Fruit fly (Drosophila melanogaster) whole organism, embryonic: ENCODE results near the gene Csk.

Experiments
- Adf1 ChIP-seq: fragments of 200-800 bp; sonication (Bioruptor generic); IDR thresholded peaks from 2 replicates; pipeline ENCODE4 v1.3.6; 2022; ENCODE audit warnings: missing biosample characterization, missing genetic modification characterization
- Aef1 ChIP-seq: fragments of 200-800 bp; sonication (Bioruptor generic); IDR thresholded peaks from 3 replicates; pipeline ENCODE4 v1.3.6; 2022; ENCODE audit warnings: missing biosample characterization, missing genetic modification characterization
- B-H1 ChIP-seq: fragments of 200-800 bp; sonication (Bioruptor generic); IDR thresholded peaks from 3 replicates; pipeline ENCODE4 v1.3.6; 2022; ENCODE audit warnings: missing biosample characterization, missing genetic modification characterization
- CG10321 ChIP-seq: fragments of 200-800 bp; sonication (Bioruptor generic); IDR thresholded peaks from 2 replicates; pipeline ENCODE4 v1.3.6; 2022; ENCODE audit warnings: missing biosample characterization, missing genetic modification characterization
- CG10543 ChIP-seq: fragments of 200-800 bp; sonication (Bioruptor generic); optimal IDR thresholded peaks from 3 replicates; lab custom pipeline; 2017; ENCODE audit warnings: missing biosample characterization, mild to moderate bottlenecking, missing genetic modification characterization, moderate library complexity
- CG15696 ChIP-seq: fragments of 200-800 bp; sonication (Bioruptor generic); optimal IDR thresholded peaks from 2 replicates; lab custom pipeline; 2019; ENCODE audit warnings: missing biosample characterization, mild to moderate bottlenecking, missing genetic modification characterization, moderate library complexity
- CG1603 ChIP-seq: fragments of 200-800 bp; sonication (Bioruptor generic); optimal IDR thresholded peaks from 2 replicates; lab custom pipeline; 2019; ENCODE audit warnings: missing biosample characterization, mild to moderate bottlenecking, missing genetic modification characterization, moderate library complexity
- CG17568 ChIP-seq: fragments of 200-800 bp; sonication (Bioruptor generic); optimal IDR thresholded peaks from 2 replicates; lab custom pipeline; 2018; ENCODE audit warnings: missing biosample characterization, mild to moderate bottlenecking, missing genetic modification characterization, moderate library complexity
- CG2116 ChIP-seq: fragments of 200-800 bp; sonication (Bioruptor generic); optimal IDR thresholded peaks from 3 replicates; lab custom pipeline; 2018; ENCODE audit warnings: missing biosample characterization, mild to moderate bottlenecking, missing genetic modification characterization
- CG2199 ChIP-seq: fragments of 200-800 bp; sonication (Bioruptor generic); IDR thresholded peaks from 3 replicates; pipeline ENCODE4 v1.3.6; 2022; ENCODE audit warnings: missing biosample characterization, missing genetic modification characterization
- CG30431 ChIP-seq: fragments of 200-800 bp; sonication (Bioruptor generic); optimal IDR thresholded peaks from 2 replicates; lab custom pipeline; 2017; ENCODE audit warnings: missing biosample characterization, missing genetic modification characterization
- CG31365 ChIP-seq: fragments of 200-800 bp; sonication (Bioruptor generic); optimal IDR thresholded peaks from 2 replicates; lab custom pipeline; 2018; ENCODE audit warnings: missing biosample characterization, mild to moderate bottlenecking, missing genetic modification characterization
- CG32532 ChIP-seq: fragments of 200-800 bp; sonication (Bioruptor generic); IDR thresholded peaks from 2 replicates; pipeline ENCODE4 v1.3.6; 2022; ENCODE audit warnings: missing biosample characterization, missing genetic modification characterization
- CG5180 ChIP-seq: fragments of 200-800 bp; sonication (Bioruptor generic); optimal IDR thresholded peaks from 3 replicates; lab custom pipeline; 2017; ENCODE audit warnings: missing biosample characterization, missing genetic modification characterization, mild to moderate bottlenecking, moderate library complexity, missing genetic modification reagents
- CG5245 ChIP-seq: fragments of 200-800 bp; sonication (Bioruptor generic); optimal IDR thresholded peaks from 3 replicates; lab custom pipeline; 2016; ENCODE audit warnings: missing biosample characterization, missing genetic modification characterization
- CG6689 ChIP-seq: fragments of 200-800 bp; sonication (Bioruptor generic); IDR thresholded peaks from 2 replicates; pipeline ENCODE4 v1.3.6; 2022; ENCODE audit warnings: missing biosample characterization, missing genetic modification characterization
- CG6765 ChIP-seq: fragments of 200-800 bp; sonication (Bioruptor generic); optimal IDR thresholded peaks from 3 replicates; lab custom pipeline; 2017; ENCODE audit warnings: missing biosample characterization, mild to moderate bottlenecking, missing genetic modification characterization
- CG6854 ChIP-seq: fragments of 200-800 bp; sonication (Bioruptor generic); optimal IDR thresholded peaks from 3 replicates; lab custom pipeline; 2017; ENCODE audit warnings: missing biosample characterization, mild to moderate bottlenecking, missing genetic modification characterization
- CG7963 ChIP-seq: fragments of 200-800 bp; sonication (Bioruptor generic); IDR thresholded peaks from 3 replicates; pipeline ENCODE4 v1.3.6; 2022; ENCODE audit warnings: missing biosample characterization, missing genetic modification characterization; ENCODE audit not compliant: partially characterized antibody
- CG8944 ChIP-seq: fragments of 200-800 bp; sonication (Bioruptor generic); optimal IDR thresholded peaks from 3 replicates; lab custom pipeline; 2016; ENCODE audit warnings: missing biosample characterization, missing genetic modification characterization
- Dbx ChIP-seq: fragments of 200-800 bp; sonication (Bioruptor generic); IDR thresholded peaks from 3 replicates; pipeline ENCODE4 v1.3.6; 2022; ENCODE audit warnings: missing biosample characterization, missing genetic modification characterization
- Dip2 ChIP-seq: fragments of 200-800 bp; sonication (Bioruptor generic); IDR thresholded peaks from 2 replicates; pipeline ENCODE4 v1.3.6; 2022; ENCODE audit warnings: missing biosample characterization, missing genetic modification characterization
- Doc2 ChIP-seq: fragments of 200-800 bp; sonication (Bioruptor generic); IDR thresholded peaks from 2 replicates; pipeline ENCODE4 v1.3.6; 2022; ENCODE audit warnings: missing biosample characterization, missing genetic modification characterization
- Elba2 ChIP-seq: fragments of 200-800 bp; sonication (Bioruptor generic); optimal IDR thresholded peaks from 3 replicates; lab custom pipeline; 2016; ENCODE audit warnings: missing biosample characterization, missing genetic modification characterization
- H15 ChIP-seq: fragments of 200-800 bp; sonication (Bioruptor generic); IDR thresholded peaks from 3 replicates; pipeline ENCODE4 v1.3.6; 2022; ENCODE audit warnings: missing biosample characterization, missing genetic modification characterization
- HLH3B ChIP-seq: fragments of 200-800 bp; sonication (Bioruptor generic); IDR thresholded peaks from 2 replicates; pipeline ENCODE4 v1.3.6; 2022; ENCODE audit warnings: missing biosample characterization, missing genetic modification characterization
- Hr3 ChIP-seq: fragments of 200-800 bp; sonication (Bioruptor generic); optimal IDR thresholded peaks from 3 replicates; lab custom pipeline; 2016; ENCODE audit warnings: missing biosample characterization, missing genetic modification characterization
- Kr ChIP-seq: fragments of 200-800 bp; sonication (Bioruptor generic); optimal IDR thresholded peaks from 2 replicates; lab custom pipeline; 2017; ENCODE audit warnings: missing biosample characterization, mild to moderate bottlenecking, missing genetic modification characterization
- Meics ChIP-seq: fragments of 200-800 bp; sonication (Bioruptor generic); optimal IDR thresholded peaks from 2 replicates; lab custom pipeline; 2017; ENCODE audit warnings: missing biosample characterization, mild to moderate bottlenecking, missing genetic modification characterization
- Xrp1 ChIP-seq: fragments of 200-800 bp; sonication (Bioruptor generic); IDR thresholded peaks from 2 replicates; pipeline ENCODE4 v1.3.6; 2022; ENCODE audit warnings: missing biosample characterization, missing genetic modification characterization
- YL-1 ChIP-seq: fragments of 200-800 bp; sonication (Bioruptor generic); optimal IDR thresholded peaks from 3 replicates; lab custom pipeline; 2017; ENCODE audit warnings: missing biosample characterization, mild to moderate bottlenecking, missing genetic modification characterization
- btn ChIP-seq: fragments of 200-800 bp; sonication (Bioruptor generic); optimal IDR thresholded peaks from 2 replicates; lab custom pipeline; 2016; ENCODE audit warnings: missing biosample characterization, missing genetic modification characterization
- crc ChIP-seq: fragments of 200-800 bp; sonication (Bioruptor generic); optimal IDR thresholded peaks from 2 replicates; lab custom pipeline; 2016; ENCODE audit warnings: missing biosample characterization, missing genetic modification characterization
- cwo ChIP-seq: fragments of 200-800 bp; sonication (Bioruptor generic); optimal IDR thresholded peaks from 3 replicates; lab custom pipeline; 2017; ENCODE audit warnings: missing biosample characterization, missing genetic modification characterization, mild to moderate bottlenecking, moderate library complexity, missing genetic modification reagents
- dpn ChIP-seq, 2 experiments: fragments of 200-800 bp; sonication (Bioruptor generic); optimal IDR thresholded peaks; 3 replicates each; lab custom pipeline; 2016; ENCODE audit warnings: missing biosample characterization in 2 of 2, missing genetic modification characterization in 2 of 2
- fru ChIP-seq: fragments of >200 bp; optimal IDR thresholded peaks from 2 replicates; lab custom pipeline; 2017
- grn ChIP-seq: fragments of 200-800 bp; sonication (Bioruptor generic); optimal IDR thresholded peaks from 3 replicates; lab custom pipeline; 2017; ENCODE audit warnings: missing biosample characterization, missing genetic modification characterization
- gsb-n ChIP-seq: fragments of 200-800 bp; sonication (Bioruptor generic); optimal IDR thresholded peaks from 3 replicates; lab custom pipeline; 2018; ENCODE audit warnings: missing biosample characterization, mild to moderate bottlenecking, missing genetic modification characterization
- hth ChIP-seq: fragments of >200 bp; optimal IDR thresholded peaks from 2 replicates; lab custom pipeline; 2017; ENCODE audit warnings: inconsistent platforms
- klu ChIP-seq: fragments of 200-800 bp; sonication (Bioruptor generic); IDR thresholded peaks from 2 replicates; pipeline ENCODE4 v1.3.6; 2022; ENCODE audit warnings: missing biosample characterization, missing genetic modification characterization
- lilli ChIP-seq: fragments of 200-800 bp; sonication (Bioruptor generic); optimal IDR thresholded peaks from 3 replicates; lab custom pipeline; 2016; ENCODE audit warnings: missing biosample characterization, missing genetic modification characterization
- nerfin-1 ChIP-seq: fragments of 200-800 bp; sonication (Bioruptor generic); optimal IDR thresholded peaks from 3 replicates; lab custom pipeline; 2019; ENCODE audit warnings: missing biosample characterization, mild to moderate bottlenecking, missing genetic modification characterization, moderate library complexity
- oc ChIP-seq: fragments of 200-800 bp; sonication (Bioruptor generic); optimal IDR thresholded peaks from 2 replicates; lab custom pipeline; 2018; ENCODE audit warnings: missing biosample characterization, mild to moderate bottlenecking, missing genetic modification characterization, moderate library complexity
- row ChIP-seq: fragments of 200-800 bp; sonication (Bioruptor generic); IDR thresholded peaks from 3 replicates; pipeline ENCODE4 v1.3.6; 2022; ENCODE audit warnings: missing biosample characterization, missing genetic modification characterization
- sqz ChIP-seq: fragments of 200-800 bp; sonication (Bioruptor generic); optimal IDR thresholded peaks from 3 replicates; lab custom pipeline; 2018; ENCODE audit warnings: missing biosample characterization, mild to moderate bottlenecking, missing genetic modification characterization
- sug ChIP-seq: fragments of 200-800 bp; optimal IDR thresholded peaks from 2 replicates; lab custom pipeline; 2019; ENCODE audit warnings: missing biosample characterization, mild to moderate bottlenecking, missing genetic modification characterization, moderate library complexity
- tgo ChIP-seq: fragments of 200-800 bp; sonication (Bioruptor generic); IDR thresholded peaks from 3 replicates; pipeline ENCODE4 v1.3.6; 2022; ENCODE audit warnings: missing biosample characterization, missing genetic modification characterization
- tin ChIP-seq: fragments of 200-800 bp; sonication (Bioruptor generic); optimal IDR thresholded peaks from 3 replicates; lab custom pipeline; 2016; ENCODE audit warnings: missing biosample characterization, missing genetic modification characterization
- tll ChIP-seq, 2 experiments: fragments of 200-800 bp in 1 of 2; fragments of >200 bp in 1 of 2; sonication (Bioruptor generic) in 1 of 2; optimal IDR thresholded peaks; 2 replicates each; lab custom pipeline; 2017 to 2019; ENCODE audit warnings: missing biosample characterization in 2 of 2, missing genetic modification characterization in 2 of 2, mild to moderate bottlenecking in 1 of 2, moderate library complexity in 1 of 2
- vnd ChIP-seq: fragments of 200-800 bp; sonication (Bioruptor generic); IDR thresholded peaks from 3 replicates; pipeline ENCODE4 v1.3.6; 2022; ENCODE audit warnings: missing biosample characterization, missing genetic modification characterization; ENCODE audit not compliant: partially characterized antibody
- zen2 ChIP-seq: fragments of 200-800 bp; sonication (Bioruptor generic); IDR thresholded peaks from 3 replicates; pipeline ENCODE4 v1.3.6; 2022; ENCODE audit warnings: missing biosample characterization, missing genetic modification characterization; ENCODE audit not compliant: partially characterized antibody

The Csk gene

dm6 chr3R:11649449-11649848, 1.1 kb downstream of the Csk start (continued):
- TF ChIP-seq Hr3 (peak; percentile 93), CG17568 (GFP tag; lab: Kevin White, UChicago) (peak; percentile 93), grn (peak; percentile 40), klu (GFP tag; lab: Robert Waterston, UW) (peak; percentile 93), Xrp1 (GFP tag; lab: Robert Waterston, UW) (peak; percentile 95), fru (lab: Kevin White, UChicago) (no peak), CG6854 (peak; percentile 89), Elba2 (GFP tag; lab: Kevin White, UChicago) (peak; percentile 31), nerfin-1 (tag; lab: Kevin White, UChicago) (peak; percentile 81), CG2116 (GFP tag; lab: Kevin White, UChicago) (peak; percentile 72), btn (peak; percentile 91), CG8944 (GFP tag; lab: Kevin White, UChicago) (peak; percentile 97), cwo (GFP tag; lab: Kevin White, UChicago) (peak; percentile 91), tgo (GFP tag; lab: Robert Waterston, UW) (peak; percentile 97), gsb-n (peak; percentile 73), CG5180 (peak; percentile 83), dpn (GFP tag; optimal IDR thresholded peaks at IDR 0.05; lab: Kevin White, UChicago) (peak; percentile 98), tin (GFP tag; lab: Kevin White, UChicago) (peak; percentile 96), B-H1 (GFP tag; lab: Robert Waterston, UW) (peak; percentile 95), CG15696 (tag; lab: Kevin White, UChicago) (peak; percentile 83), HLH3B (GFP tag; lab: Robert Waterston, UW) (peak; percentile 97), CG2199 (GFP tag; lab: Robert Waterston, UW) (peak; percentile 92; the same call in 2 of the 3 replicates), CG7963 (GFP tag; lab: Robert Waterston, UW) (no peak), row (GFP tag; lab: Robert Waterston, UW) (peak; percentile 97), crc (GFP tag; lab: Kevin White, UChicago) (peak; percentile 97), Dbx (GFP tag; lab: Robert Waterston, UW) (peak; percentile 98), YL-1 (GFP tag; lab: Kevin White, UChicago) (peak; percentile 63), CG10543 (GFP tag; lab: Kevin White, UChicago) (peak; percentile 98), tll (GFP tag; optimal IDR thresholded peaks at IDR 0.05; lab: Kevin White, UChicago) (no peak), Meics (peak; percentile 97), CG6689 (GFP tag; lab: Robert Waterston, UW) (peak; percentile 95), Kr (GFP tag; lab: Kevin White, UChicago) (no peak), H15 (peak; percentile 96), CG5245 (GFP tag; lab: Kevin White, UChicago) (peak; percentile 96), vnd (no peak), Dip2 (GFP tag; lab: Robert Waterston, UW) (peak; percentile 32; the same call in 1 of the 2 replicates), CG31365 (tag; lab: Kevin White, UChicago) (peak; percentile 84), oc (peak; percentile 93), sug (tag; lab: Kevin White, UChicago) (peak; percentile 96), CG30431 (GFP tag; lab: Kevin White, UChicago) (peak; percentile 86), CG32532 (GFP tag; lab: Robert Waterston, UW) (peak; percentile 99), Adf1 (peak; percentile 66; the same call in 1 of the 2 replicates), Doc2 (GFP tag; lab: Robert Waterston, UW) (peak; percentile 86), zen2 (GFP tag; lab: Robert Waterston, UW) (no peak), lilli (GFP tag; lab: Kevin White, UChicago) (peak; percentile 99), CG10321 (peak; percentile 82), CG1603 (peak; percentile 93), hth (lab: Kevin White, UChicago) (no peak), CG6765 (peak; percentile 94), sqz (GFP tag; lab: Kevin White, UChicago) (peak; percentile 91), Aef1 (GFP tag; lab: Robert Waterston, UW) (peak; percentile 98)
